Worm (Caenorhabditis elegans) whole organism, L1 larva: ENCODE data around the gene clec-165.

ENCODE experiments used
- C16A3.4 ChIP-seq: fragments of 150-350 bp; optimal IDR thresholded peaks from 2 replicates; lab custom pipeline; 2014; ENCODE audit warnings: missing biosample characterization, missing genetic modification characterization
- aha-1 ChIP-seq: fragments of 150-350 bp; optimal IDR thresholded peaks from 2 replicates; lab custom pipeline; 2014; ENCODE audit warnings: missing biosample characterization, missing genetic modification characterization
- aly-2 ChIP-seq: fragments of 150-350 bp; optimal IDR thresholded peaks from 2 replicates; lab custom pipeline; 2014; ENCODE audit warnings: missing biosample characterization, missing genetic modification characterization
- ama-1 ChIP-seq: fragments of 150-350 bp; optimal IDR thresholded peaks from 2 replicates; lab custom pipeline; 2014
- ceh-82 ChIP-seq, 3 experiments: fragments of 150-350 bp in 1 of 3; sonication (generic microtip) in 2 of 3; optimal IDR thresholded peaks; 2 replicates each; lab custom pipeline; 2014 to 2017; ENCODE audit warnings: missing biosample characterization in 3 of 3, missing genetic modification characterization in 3 of 3
- dpl-1 ChIP-seq, 3 experiments: fragments of 150-350 bp in 2 of 3; sonication (generic microtip) in 1 of 3; optimal IDR thresholded peaks; 2 replicates each; lab custom pipeline; 2014 to 2017; ENCODE audit warnings: missing biosample characterization in 3 of 3, missing genetic modification characterization in 3 of 3, missing genetic modification reagents in 3 of 3
- elt-3 ChIP-seq, 6 experiments: fragments of 150-350 bp in 1 of 6; sonication (generic microtip); optimal IDR thresholded peaks; 2 replicates each; lab custom pipeline; 2017 to 2018; ENCODE audit warnings: missing biosample characterization in 6 of 6, missing genetic modification characterization in 6 of 6, inconsistent platforms in 1 of 6
- irx-1 ChIP-seq: sonication (generic microtip); optimal IDR thresholded peaks from 2 replicates; lab custom pipeline; 2016; ENCODE audit warnings: missing genetic modification characterization, missing compliant biosample characterization
- lin-15B ChIP-seq: fragments of 150-350 bp; sonication (generic microtip); optimal IDR thresholded peaks from 3 replicates; lab custom pipeline; 2014; ENCODE audit warnings: missing biosample characterization, missing genetic modification characterization
- nhr-77 ChIP-seq: fragments of 150-350 bp; optimal IDR thresholded peaks from 2 replicates; lab custom pipeline; 2014; ENCODE audit warnings: missing biosample characterization, missing genetic modification characterization
- pag-3 ChIP-seq: sonication (generic microtip); optimal IDR thresholded peaks from 2 replicates; lab custom pipeline; 2017; ENCODE audit warnings: missing genetic modification characterization, mild to moderate bottlenecking, missing compliant biosample characterization, antibody characterized with exemption, borderline replicate concordance; ENCODE audit not compliant: insufficient read depth
- pqm-1 ChIP-seq: sonication (generic microtip); optimal IDR thresholded peaks from 3 replicates; lab custom pipeline; 2017; ENCODE audit warnings: missing biosample characterization, missing genetic modification characterization
- sup-37 ChIP-seq: fragments of 200-800 bp; sonication (Bioruptor generic); optimal IDR thresholded peaks from 2 replicates; lab custom pipeline; 2018; ENCODE audit warnings: mild to moderate bottlenecking, missing genetic modification characterization, missing compliant biosample characterization
- zag-1 ChIP-seq: fragments of 150-350 bp; optimal IDR thresholded peaks from 2 replicates; lab custom pipeline; 2014; ENCODE audit warnings: missing biosample characterization, missing genetic modification characterization

ce11 chrIV:1238147-1238546, 8.5 kb downstream of the clec-165 start:
- no peak for TF ChIP-seq aly-2
- TF ChIP-seq lin-15B (tag; lab: Kevin White, UChicago), result no peak
- TF ChIP-seq C16A3.4 (tag; lab: Kevin White, UChicago), result no peak
- TF ChIP-seq nhr-77 (tag; lab: Kevin White, UChicago), result no peak
- no peak for TF ChIP-seq ama-1 (lab: Kevin White, UChicago)
- no peak for TF ChIP-seq sup-37 (GFP tag; lab: Kevin White, UChicago)
- TF ChIP-seq dpl-1 (GFP tag; optimal IDR thresholded peaks at IDR 0.05; lab: Kevin White, UChicago), result no peak
- TF ChIP-seq irx-1 (tag; lab: Kevin White, UChicago), result no peak
- TF ChIP-seq ceh-82 (tag; optimal IDR thresholded peaks at IDR 0.05; lab: Kevin White, UChicago), result no peak
- no peak for TF ChIP-seq pag-3
- TF ChIP-seq elt-3 (tag; optimal IDR thresholded peaks at IDR 0.05; lab: Kevin White, UChicago), result no peak
- no peak for TF ChIP-seq pqm-1
- no peak for TF ChIP-seq aha-1 (tag; lab: Kevin White, UChicago)
- TF ChIP-seq zag-1 (tag; lab: Kevin White, UChicago), result no peak
